Comparison of ENCODE assay signal across 4 fruit fly cellular contexts in genomic region chr3L:6871296-6871695, dm6.
TF ChIP-seq lines count a peak whose summit lies in the region.

No protein-coding gene starts in this region.

- TF ChIP-seq CTCF in whole organism, embryonic (GFP tag; optimal IDR thresholded peaks at IDR 0.05; lab: Kevin White, UChicago), result no peak

TF ChIP-seq in whole organism, embryonic, 481 proteins besides CTCF, POLR2A, EP300 and RAD21:
- TF ChIP-seq CG9437 (GFP tag; optimal IDR thresholded peaks at IDR 0.05; lab: Kevin White, UChicago), result no peak
- no peak for TF ChIP-seq CG12071 (GFP tag; optimal IDR thresholded peaks at IDR 0.05; lab: Kevin White, UChicago)
- TF ChIP-seq tgo (GFP tag; IDR thresholded peaks at IDR 0.05; lab: Robert Waterston, UW), result no peak
- TF ChIP-seq gfzf (GFP tag; optimal IDR thresholded peaks at IDR 0.05; lab: Kevin White, UChicago), result no peak
- TF ChIP-seq sens (GFP tag; lab: Kevin White, UChicago), result peak; percentile 13
- TF ChIP-seq bsh (GFP tag; optimal IDR thresholded peaks at IDR 0.05; lab: Kevin White, UChicago), result peak in 1 of 2 experiments; percentile 26
- TF ChIP-seq lbe (GFP tag; optimal IDR thresholded peaks at IDR 0.05; lab: Kevin White, UChicago), result peak; percentile 5
- no peak for TF ChIP-seq Opbp (GFP tag; IDR thresholded peaks at IDR 0.05; lab: Robert Waterston, UW; ENCODE audit: partially characterized antibody)
- peak; percentile 25 for TF ChIP-seq nom (GFP tag; optimal IDR thresholded peaks at IDR 0.05; lab: Kevin White, UChicago)
- no peak for TF ChIP-seq CG4820 (GFP tag; optimal IDR thresholded peaks at IDR 0.05; lab: Kevin White, UChicago)
- no peak for TF ChIP-seq Blimp-1 (GFP tag; optimal IDR thresholded peaks at IDR 0.05; lab: Kevin White, UChicago)

TF ChIP-seq in whole organism, prepupa, 60 proteins besides CTCF, POLR2A, EP300 and RAD21 (continues in another document):
- TF ChIP-seq Eip93F (GFP tag; optimal IDR thresholded peaks at IDR 0.05; lab: Kevin White, UChicago), result no peak
- TF ChIP-seq achi (GFP tag; optimal IDR thresholded peaks at IDR 0.05; lab: Kevin White, UChicago), result peak; percentile 58
- TF ChIP-seq CG11294 (GFP tag; IDR thresholded peaks at IDR 0.05; lab: Robert Waterston, UW), result no peak
- no peak for TF ChIP-seq CG6854 (GFP tag; optimal IDR thresholded peaks at IDR 0.05; lab: Kevin White, UChicago)
- peak; percentile 64 for TF ChIP-seq Smox (GFP tag; optimal IDR thresholded peaks at IDR 0.05; lab: Kevin White, UChicago)
- peak; percentile 70 for TF ChIP-seq Sox14 (GFP tag; optimal IDR thresholded peaks at IDR 0.05; lab: Kevin White, UChicago)
- peak; percentile 56 for TF ChIP-seq CG10631 (GFP tag; optimal IDR thresholded peaks at IDR 0.05; lab: Kevin White, UChicago)
- TF ChIP-seq fd85E (GFP tag; optimal IDR thresholded peaks at IDR 0.05; lab: Kevin White, UChicago), result no peak
- TF ChIP-seq Eip78C (GFP tag; lab: Kevin White, UChicago), result peak; percentile 90
- peak; percentile 50 for TF ChIP-seq dsx (GFP tag; optimal IDR thresholded peaks at IDR 0.05; lab: Kevin White, UChicago; ENCODE audit: poor library complexity, severe bottlenecking)
- peak; percentile 78 for TF ChIP-seq esn (GFP tag; optimal IDR thresholded peaks at IDR 0.05; lab: Kevin White, UChicago)
- no peak for TF ChIP-seq Lpt (GFP tag; optimal IDR thresholded peaks at IDR 0.05; lab: Kevin White, UChicago)
- no peak for TF ChIP-seq dac (GFP tag; optimal IDR thresholded peaks at IDR 0.05; lab: Kevin White, UChicago)
- TF ChIP-seq CG6276 (GFP tag; optimal IDR thresholded peaks at IDR 0.05; lab: Kevin White, UChicago), result no peak
- peak; percentile 76 for TF ChIP-seq cyc (GFP tag; optimal IDR thresholded peaks at IDR 0.05; lab: Kevin White, UChicago)
- TF ChIP-seq CG11902 (GFP tag; optimal IDR thresholded peaks at IDR 0.05; lab: Kevin White, UChicago), result peak; percentile 47
- TF ChIP-seq CG6792 (GFP tag; optimal IDR thresholded peaks at IDR 0.05; lab: Kevin White, UChicago), result peak; percentile 67
- peak; percentile 70 for TF ChIP-seq fd59A (GFP tag; optimal IDR thresholded peaks at IDR 0.05; lab: Kevin White, UChicago)
- TF ChIP-seq Gug (GFP tag; IDR thresholded peaks at IDR 0.05; lab: Robert Waterston, UW), result no peak
- TF ChIP-seq CG6808 (GFP tag; optimal IDR thresholded peaks at IDR 0.05; lab: Kevin White, UChicago), result peak; percentile 72
- TF ChIP-seq CG34406 (GFP tag; optimal IDR thresholded peaks at IDR 0.05; lab: Kevin White, UChicago), result peak; percentile 56
- TF ChIP-seq CG9139 (GFP tag; optimal IDR thresholded peaks at IDR 0.05; lab: Kevin White, UChicago), result peak; percentile 24
- peak; percentile 67 for TF ChIP-seq topi (GFP tag; optimal IDR thresholded peaks at IDR 0.05; lab: Kevin White, UChicago)
- no peak for TF ChIP-seq CG8119 (GFP tag; IDR thresholded peaks at IDR 0.05; lab: Robert Waterston, UW)
- TF ChIP-seq CG3919 (GFP tag; optimal IDR thresholded peaks at IDR 0.05; lab: Kevin White, UChicago), result peak; percentile 68
- peak; percentile 65 for TF ChIP-seq spab (GFP tag; optimal IDR thresholded peaks at IDR 0.05; lab: Kevin White, UChicago)
- peak; percentile 66 for TF ChIP-seq lz (GFP tag; optimal IDR thresholded peaks at IDR 0.05; lab: Kevin White, UChicago)

TF ChIP-seq in whole organism, pupa, 21 proteins besides CTCF, POLR2A, EP300 and RAD21:
- TF ChIP-seq CG4496 (GFP tag; IDR thresholded peaks at IDR 0.05; lab: Robert Waterston, UW) (0 out of 3 replicates have a peak, but pooled peaks have one; percentile 40), CG34367 (tag; optimal IDR thresholded peaks at IDR 0.05; lab: Kevin White, UChicago) (peak; percentile 52), CG13204 (GFP tag; optimal IDR thresholded peaks at IDR 0.05; lab: Kevin White, UChicago) (peak; percentile 4), fd96Ca (GFP tag; IDR thresholded peaks at IDR 0.05; lab: Robert Waterston, UW) (no peak), EcR (GFP tag; optimal IDR thresholded peaks at IDR 0.05; lab: Kevin White, UChicago) (no peak), D1 (tag; optimal IDR thresholded peaks at IDR 0.05; lab: Kevin White, UChicago) (peak; percentile 12), Pif1A (GFP tag; optimal IDR thresholded peaks at IDR 0.05; lab: Kevin White, UChicago) (peak; percentile 51), CG17806 (tag; optimal IDR thresholded peaks at IDR 0.05; lab: Kevin White, UChicago) (peak; percentile 68), CG15710 (tag; optimal IDR thresholded peaks at IDR 0.05; lab: Kevin White, UChicago) (peak; percentile 69), CG32121 (GFP tag; IDR thresholded peaks at IDR 0.05; lab: Robert Waterston, UW) (no peak), Snoo (tag; optimal IDR thresholded peaks at IDR 0.05; lab: Kevin White, UChicago) (peak; percentile 46), rn (GFP tag; IDR thresholded peaks at IDR 0.05; lab: Robert Waterston, UW) (no peak), gl (tag; optimal IDR thresholded peaks at IDR 0.05; lab: Kevin White, UChicago) (peak; percentile 43), CG8159 (tag; optimal IDR thresholded peaks at IDR 0.05; lab: Kevin White, UChicago) (peak; percentile 78), CG12605 (GFP tag; IDR thresholded peaks at IDR 0.05; lab: Robert Waterston, UW) (no peak), CG8301 (tag; optimal IDR thresholded peaks at IDR 0.05; lab: Kevin White, UChicago) (no peak), CG9948 (tag; optimal IDR thresholded peaks at IDR 0.05; lab: Kevin White, UChicago) (peak; percentile 78), CG10348 (GFP tag; IDR thresholded peaks at IDR 0.05; lab: Robert Waterston, UW) (no peak), Ets98B (GFP tag; IDR thresholded peaks at IDR 0.05; lab: Robert Waterston, UW) (no peak), CG14655 (GFP tag; optimal IDR thresholded peaks at IDR 0.05; lab: Kevin White, UChicago) (peak; percentile 48), Pif1B (GFP tag; optimal IDR thresholded peaks at IDR 0.05; lab: Kevin White, UChicago) (peak; percentile 47)
TF ChIP-seq in whole organism, pupa: peak in this region for 13.

TF ChIP-seq in whole organism, wandering third instar larva, 38 proteins besides CTCF, POLR2A, EP300 and RAD21:
- TF ChIP-seq h (GFP tag; optimal IDR thresholded peaks at IDR 0.05; lab: Kevin White, UChicago) (peak; percentile 76), woc (GFP tag; optimal IDR thresholded peaks at IDR 0.05; lab: Kevin White, UChicago) (peak; percentile 56), psq (GFP tag; optimal IDR thresholded peaks at IDR 0.05; lab: Kevin White, UChicago) (peak; percentile 50), tai (GFP tag; optimal IDR thresholded peaks at IDR 0.05; lab: Kevin White, UChicago) (no peak), HLH106 (tag; optimal IDR thresholded peaks at IDR 0.05; lab: Kevin White, UChicago) (peak; percentile 62), Mio (GFP tag; optimal IDR thresholded peaks at IDR 0.05; lab: Kevin White, UChicago) (no peak), CG32264 (GFP tag; optimal IDR thresholded peaks at IDR 0.05; lab: Kevin White, UChicago) (peak; percentile 8), Myc (optimal IDR thresholded peaks at IDR 0.05; lab: Kevin White, UChicago) (no peak), N (GFP tag; optimal IDR thresholded peaks at IDR 0.05; lab: Kevin White, UChicago) (no peak), Dif (GFP tag; optimal IDR thresholded peaks at IDR 0.05; lab: Kevin White, UChicago; ENCODE audit: partially characterized antibody) (no peak), br (GFP tag; optimal IDR thresholded peaks at IDR 0.05; lab: Kevin White, UChicago) (peak; percentile 64), usp (GFP tag; optimal IDR thresholded peaks at IDR 0.05; lab: Kevin White, UChicago) (no peak), Sp1 (GFP tag; optimal IDR thresholded peaks at IDR 0.05; lab: Kevin White, UChicago) (peak; percentile 59), sage (GFP tag; optimal IDR thresholded peaks at IDR 0.05; lab: Kevin White, UChicago) (peak; percentile 5), Hnf4 (GFP tag; optimal IDR thresholded peaks at IDR 0.05; lab: Kevin White, UChicago) (peak; percentile 38), Hr78 (GFP tag; optimal IDR thresholded peaks at IDR 0.05; lab: Kevin White, UChicago) (no peak), brk (GFP tag; optimal IDR thresholded peaks at IDR 0.05; lab: Kevin White, UChicago) (no peak), CrebA (GFP tag; optimal IDR thresholded peaks at IDR 0.05; lab: Kevin White, UChicago; ENCODE audit: borderline replicate concordance) (no peak), lola (GFP tag; optimal IDR thresholded peaks at IDR 0.05; lab: Kevin White, UChicago) (no peak), Vsx2 (GFP tag; optimal IDR thresholded peaks at IDR 0.05; lab: Kevin White, UChicago; ENCODE audit: partially characterized antibody) (no peak), ey (GFP tag; optimal IDR thresholded peaks at IDR 0.05; lab: Kevin White, UChicago) (peak; percentile 70), Dfd (GFP tag; optimal IDR thresholded peaks at IDR 0.05; lab: Kevin White, UChicago) (no peak), GATAd (GFP tag; optimal IDR thresholded peaks at IDR 0.05; lab: Kevin White, UChicago) (no peak), pan (optimal IDR thresholded peaks at IDR 0.05; lab: Kevin White, UChicago) (no peak), rgr (GFP tag; optimal IDR thresholded peaks at IDR 0.05; lab: Kevin White, UChicago) (peak; percentile 57), foxo (GFP tag; optimal IDR thresholded peaks at IDR 0.05; lab: Kevin White, UChicago) (peak in 1 of 2 experiments; percentile 72), jim (GFP tag; optimal IDR thresholded peaks at IDR 0.05; lab: Kevin White, UChicago) (no peak), sv (GFP tag; optimal IDR thresholded peaks at IDR 0.05; lab: Kevin White, UChicago) (no peak), Rel (GFP tag; optimal IDR thresholded peaks at IDR 0.05; lab: Kevin White, UChicago) (no peak), Rel (tag; optimal IDR thresholded peaks at IDR 0.05; lab: Kevin White, UChicago) (no peak), fru (GFP tag; optimal IDR thresholded peaks at IDR 0.05; lab: Kevin White, UChicago) (peak; percentile 76), CG9705 (GFP tag; optimal IDR thresholded peaks at IDR 0.05; lab: Kevin White, UChicago) (no peak), dsf (GFP tag; optimal IDR thresholded peaks at IDR 0.05; lab: Kevin White, UChicago; ENCODE audit: borderline replicate concordance) (no peak), dmrt93B (GFP tag; optimal IDR thresholded peaks at IDR 0.05; lab: Kevin White, UChicago) (peak; percentile 46), Jra (GFP tag; optimal IDR thresholded peaks at IDR 0.05; lab: Kevin White, UChicago) (no peak), OdsH (GFP tag; optimal IDR thresholded peaks at IDR 0.05; lab: Kevin White, UChicago) (peak; percentile 65)

Comparison
In these comparisons a context has a peak if more than half of its experiments do, and no peak if none do; other contexts are left out.
1. Of the 7 proteins assayed by ChIP-seq in both whole organism, embryonic and whole organism, prepupa: peak only in whole organism, embryonic: none; only in whole organism, prepupa: Blimp-1, Hr39 and Sox102F; in both: none; in neither: 4.